Fruit fly (Drosophila melanogaster) whole organism, adult: ENCODE results near the gene Gr93b.

Experiments
- CG14711 ChIP-seq: fragments of 200-800 bp; sonication (Bioruptor generic); optimal IDR thresholded peaks from 2 replicates; lab custom pipeline; 2018; ENCODE audit warnings: missing biosample characterization, mild to moderate bottlenecking, missing genetic modification characterization, moderate library complexity
- CG1620 ChIP-seq: fragments of 200-800 bp; sonication (Bioruptor generic); optimal IDR thresholded peaks from 2 replicates; lab custom pipeline; 2016; ENCODE audit warnings: missing biosample characterization, missing genetic modification characterization
- CG33017 ChIP-seq: fragments of 200-800 bp; sonication (Bioruptor generic); optimal IDR thresholded peaks from 2 replicates; lab custom pipeline; 2018; ENCODE audit warnings: missing biosample characterization, mild to moderate bottlenecking, missing genetic modification characterization, moderate library complexity
- CG5204 ChIP-seq: fragments of 200-800 bp; sonication (Bioruptor generic); optimal IDR thresholded peaks from 2 replicates; lab custom pipeline; 2016; ENCODE audit warnings: missing biosample characterization, missing genetic modification characterization
- CG7045 ChIP-seq: fragments of 200-800 bp; sonication (Bioruptor generic); optimal IDR thresholded peaks from 2 replicates; lab custom pipeline; 2017; ENCODE audit warnings: missing biosample characterization, mild to moderate bottlenecking, missing genetic modification characterization
- CG7101 ChIP-seq: fragments of 200-800 bp; sonication (Bioruptor generic); optimal IDR thresholded peaks from 2 replicates; lab custom pipeline; 2018; ENCODE audit warnings: missing biosample characterization, mild to moderate bottlenecking, missing genetic modification characterization, moderate library complexity
- Clk ChIP-seq: fragments of 200-800 bp; sonication (Bioruptor generic); optimal IDR thresholded peaks from 2 replicates; lab custom pipeline; 2017; ENCODE audit warnings: missing biosample characterization, missing genetic modification characterization
- Crg-1 ChIP-seq: fragments of 200-800 bp; sonication (Bioruptor generic); optimal IDR thresholded peaks from 2 replicates; lab custom pipeline; 2016; ENCODE audit warnings: missing biosample characterization, missing genetic modification characterization
- Mnt ChIP-seq: fragments of 200-800 bp; sonication (Bioruptor generic); optimal IDR thresholded peaks from 2 replicates; lab custom pipeline; 2016; ENCODE audit warnings: missing biosample characterization, mild to moderate bottlenecking, missing genetic modification characterization
- bab1 ChIP-seq: fragments of 200-800 bp; sonication (Bioruptor generic); optimal IDR thresholded peaks from 3 replicates; lab custom pipeline; 2019; ENCODE audit warnings: missing biosample characterization, mild to moderate bottlenecking, missing genetic modification characterization, moderate library complexity
- cnc ChIP-seq, 2 experiments: fragments of >200 bp; optimal IDR thresholded peaks; 2 replicates each; lab custom pipeline; 2017
- kay ChIP-seq: fragments of 200-800 bp; sonication (Bioruptor generic); peaks from one replicate; lab custom pipeline; 2016; ENCODE audit warnings: missing biosample characterization, missing genetic modification characterization, borderline replicate concordance
- pad ChIP-seq: fragments of 200-800 bp; sonication (Bioruptor generic); optimal IDR thresholded peaks from 3 replicates; lab custom pipeline; 2017; ENCODE audit warnings: missing biosample characterization, missing genetic modification characterization, mild to moderate bottlenecking, moderate library complexity, missing genetic modification reagents
- tj ChIP-seq: fragments of 200-800 bp; sonication (Bioruptor generic); optimal IDR thresholded peaks from 3 replicates; lab custom pipeline; 2017; ENCODE audit warnings: missing biosample characterization, mild to moderate bottlenecking, missing genetic modification characterization, moderate library complexity

DNA sequence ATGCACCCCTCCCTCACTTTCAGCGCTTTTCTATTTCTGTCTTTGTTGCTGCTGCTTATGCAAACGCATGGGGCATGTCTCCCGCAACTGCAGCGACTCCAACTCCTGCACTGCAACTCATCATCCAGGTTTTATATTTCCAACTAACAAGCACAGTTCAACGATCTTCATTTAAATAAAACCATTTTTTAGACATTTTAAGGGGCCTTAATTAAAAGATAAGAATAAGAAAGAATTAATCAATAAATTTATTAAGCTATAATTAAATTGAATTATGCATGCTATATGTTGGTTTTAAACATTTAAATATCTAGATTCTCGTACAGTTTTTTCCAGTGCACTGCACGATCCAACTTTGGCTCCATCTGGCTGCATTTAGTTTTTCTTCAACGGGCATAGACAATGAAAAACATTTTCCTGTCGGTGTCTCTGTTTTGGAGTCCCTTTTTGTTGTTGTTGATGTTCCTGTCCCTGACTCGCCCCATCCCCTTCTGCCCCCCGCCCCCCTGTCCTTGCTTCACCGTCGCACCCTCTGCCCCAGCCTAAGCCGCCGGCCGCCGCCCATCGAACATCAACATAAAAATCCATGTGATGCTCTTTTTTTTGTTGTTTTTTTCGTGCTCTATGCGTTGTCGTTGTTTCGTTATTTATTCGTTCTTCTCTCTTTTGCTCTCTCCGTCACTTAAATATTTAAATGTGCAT is 14.6 kb downstream of the Gr93b start:
- no peak for TF ChIP-seq Crg-1 (GFP tag; lab: Kevin White, UChicago)
- no peak for TF ChIP-seq CG14711
- TF ChIP-seq bab1 (GFP tag; lab: Kevin White, UChicago): no peak
- TF ChIP-seq pad (GFP tag; lab: Kevin White, UChicago): no peak
- no peak for TF ChIP-seq tj (GFP tag; lab: Kevin White, UChicago)
- TF ChIP-seq CG7045 (GFP tag; lab: Kevin White, UChicago): no peak
- no peak for TF ChIP-seq Clk (GFP tag; lab: Kevin White, UChicago)
- no peak for TF ChIP-seq CG7101
- no peak for TF ChIP-seq CG5204 (GFP tag; lab: Kevin White, UChicago)
- no peak for TF ChIP-seq CG1620 (GFP tag; lab: Kevin White, UChicago)
- no peak for TF ChIP-seq kay
- TF ChIP-seq cnc (optimal IDR thresholded peaks at IDR 0.05; lab: Kevin White, UChicago): no peak
- TF ChIP-seq CG33017: no peak
- TF ChIP-seq Mnt (GFP tag; lab: Kevin White, UChicago): no peak
